Worm (Caenorhabditis elegans) whole organism, L1 larva: ENCODE data around the gene R102.11.
"Not testable (repeated sequence)": the region's sequence is repeated elsewhere in the genome, so short reads cannot be mapped to it uniquely, and the experiment has no call there.

Source experiments
- C04F5.9 ChIP-seq: sonication (generic microtip); optimal IDR thresholded peaks from 2 replicates; lab custom pipeline; 2016; ENCODE audit warnings: missing genetic modification characterization, missing compliant biosample characterization
- C16A3.4 ChIP-seq: fragments of 150-350 bp; optimal IDR thresholded peaks from 2 replicates; lab custom pipeline; 2014; ENCODE audit warnings: missing biosample characterization, missing genetic modification characterization
- C34B4.2 ChIP-seq: sonication (generic microtip); optimal IDR thresholded peaks from 2 replicates; lab custom pipeline; 2017; ENCODE audit warnings: mild to moderate bottlenecking, missing genetic modification characterization, missing compliant biosample characterization
- ama-1 ChIP-seq: fragments of 150-350 bp; optimal IDR thresholded peaks from 2 replicates; lab custom pipeline; 2014
- ceh-63 ChIP-seq: fragments of 200-800 bp; sonication (Bioruptor generic); optimal IDR thresholded peaks from 2 replicates; lab custom pipeline; 2018; ENCODE audit warnings: mild to moderate bottlenecking, missing genetic modification characterization, missing compliant biosample characterization
- ceh-8 ChIP-seq: fragments of 200-800 bp; sonication (Bioruptor generic); optimal IDR thresholded peaks from 2 replicates; lab custom pipeline; 2018; ENCODE audit warnings: mild to moderate bottlenecking, missing genetic modification characterization, moderate library complexity, missing compliant biosample characterization
- ceh-90 ChIP-seq: sonication (generic microtip); optimal IDR thresholded peaks from 2 replicates; lab custom pipeline; 2016; ENCODE audit warnings: missing genetic modification characterization, missing compliant biosample characterization
- ces-1 ChIP-seq: fragments of 150-350 bp; optimal IDR thresholded peaks from 2 replicates; lab custom pipeline; 2014; ENCODE audit warnings: missing biosample characterization, missing genetic modification reagents, missing genetic modification characterization
- dsc-1 ChIP-seq: sonication (generic microtip); optimal IDR thresholded peaks from 2 replicates; lab custom pipeline; 2016; ENCODE audit warnings: mild to moderate bottlenecking, missing genetic modification characterization, missing compliant biosample characterization
- egl-13 ChIP-seq: sonication (generic microtip); optimal IDR thresholded peaks from 2 replicates; lab custom pipeline; 2016; ENCODE audit warnings: missing genotype, missing genetic modification reagents, missing genetic modification characterization, missing compliant biosample characterization
- fkh-10 ChIP-seq: sonication (generic microtip); optimal IDR thresholded peaks from 2 replicates; lab custom pipeline; 2017; ENCODE audit warnings: missing biosample characterization, missing genetic modification reagents, missing genetic modification characterization
- fkh-8 ChIP-seq: sonication (generic microtip); optimal IDR thresholded peaks from 2 replicates; lab custom pipeline; 2016; ENCODE audit warnings: mild to moderate bottlenecking, missing genetic modification characterization, missing compliant biosample characterization
- fos-1 ChIP-seq: fragments of 150-350 bp; optimal IDR thresholded peaks from 2 replicates; lab custom pipeline; 2014; ENCODE audit warnings: missing biosample characterization, missing genetic modification characterization
- hlh-17 ChIP-seq: fragments of 200-800 bp; sonication (Bioruptor generic); optimal IDR thresholded peaks from 2 replicates; lab custom pipeline; 2018; ENCODE audit warnings: missing genetic modification characterization, mild to moderate bottlenecking, missing compliant biosample characterization, moderate library complexity, borderline replicate concordance
- hlh-4 ChIP-seq: sonication (generic microtip); optimal IDR thresholded peaks from 2 replicates; lab custom pipeline; 2016; ENCODE audit warnings: mild to moderate bottlenecking, missing genetic modification characterization, missing compliant biosample characterization
- lin-13 ChIP-seq: fragments of 150-350 bp; optimal IDR thresholded peaks from 2 replicates; lab custom pipeline; 2014; ENCODE audit warnings: missing biosample characterization, missing genetic modification reagents, missing genetic modification characterization
- lin-14 ChIP-seq: fragments of 200-800 bp; sonication (Bioruptor generic); optimal IDR thresholded peaks from 2 replicates; lab custom pipeline; 2018; ENCODE audit warnings: mild to moderate bottlenecking, missing genetic modification characterization, moderate library complexity, missing compliant biosample characterization
- lir-3 ChIP-seq: sonication (generic microtip); optimal IDR thresholded peaks from 2 replicates; lab custom pipeline; 2016; ENCODE audit warnings: mild to moderate bottlenecking, missing genetic modification characterization, moderate library complexity, missing compliant biosample characterization; ENCODE audit not compliant: poor library complexity
- lsy-2 ChIP-seq, 2 experiments: fragments of 150-350 bp; optimal IDR thresholded peaks; 2 replicates each; lab custom pipeline; 2014; ENCODE audit warnings: missing biosample characterization in 2 of 2, missing genetic modification characterization in 2 of 2
- mab-9 ChIP-seq: fragments of 200-800 bp; sonication (Bioruptor generic); IDR thresholded peaks from 2 replicates; pipeline ENCODE4 v1.3.6; 2022; ENCODE audit warnings: missing genetic modification reagents, missing genetic modification characterization, missing compliant biosample characterization
- nhr-12 ChIP-seq: sonication (generic microtip); optimal IDR thresholded peaks from 2 replicates; lab custom pipeline; 2017; ENCODE audit warnings: missing biosample characterization, missing genetic modification characterization
- nhr-237 ChIP-seq: fragments of 150-350 bp; optimal IDR thresholded peaks from 2 replicates; lab custom pipeline; 2014; ENCODE audit warnings: missing biosample characterization, missing genetic modification characterization
- nhr-47 ChIP-seq: sonication (generic microtip); optimal IDR thresholded peaks from 2 replicates; lab custom pipeline; 2016; ENCODE audit warnings: mild to moderate bottlenecking, missing genetic modification characterization, moderate library complexity, missing compliant biosample characterization
- nhr-71 ChIP-seq: sonication (generic microtip); optimal IDR thresholded peaks from 2 replicates; lab custom pipeline; 2016; ENCODE audit warnings: mild to moderate bottlenecking, missing genetic modification characterization, moderate library complexity, missing compliant biosample characterization
- nhr-76 ChIP-seq: sonication (generic microtip); optimal IDR thresholded peaks from 2 replicates; lab custom pipeline; 2017; ENCODE audit warnings: missing biosample characterization, missing genetic modification characterization
- nhr-90 ChIP-seq: sonication (generic microtip); optimal IDR thresholded peaks from 2 replicates; lab custom pipeline; 2016; ENCODE audit warnings: mild to moderate bottlenecking, missing genetic modification characterization, missing compliant biosample characterization; ENCODE audit not compliant: poor library complexity
- snu-23 ChIP-seq: sonication (generic microtip); optimal IDR thresholded peaks from 2 replicates; lab custom pipeline; 2016; ENCODE audit warnings: missing genetic modification characterization, missing compliant biosample characterization
- sox-4 ChIP-seq: sonication (generic microtip); optimal IDR thresholded peaks from 2 replicates; lab custom pipeline; 2016; ENCODE audit warnings: missing genetic modification characterization, missing compliant biosample characterization
- tlp-1 ChIP-seq: fragments of 150-350 bp; optimal IDR thresholded peaks from 2 replicates; lab custom pipeline; 2014; ENCODE audit warnings: missing biosample characterization, missing genetic modification characterization
- unc-30 ChIP-seq: sonication (generic microtip); optimal IDR thresholded peaks from 2 replicates; lab custom pipeline; 2017; ENCODE audit warnings: missing biosample characterization, missing genetic modification characterization
- unc-86 ChIP-seq: sonication (generic microtip); optimal IDR thresholded peaks from 2 replicates; lab custom pipeline; 2016; ENCODE audit warnings: missing genetic modification characterization, missing compliant biosample characterization
- zag-1 ChIP-seq: fragments of 150-350 bp; optimal IDR thresholded peaks from 2 replicates; lab custom pipeline; 2014; ENCODE audit warnings: missing biosample characterization, missing genetic modification characterization

Gene R102.11

ce11 chrIV:10695203-10695602, 4.4 kb downstream of the R102.11 start, which contains the start of gene R102.4:
R102.4 (minus strand) TSS chrIV:10695303.
- no peak for TF ChIP-seq ama-1 (lab: Kevin White, UChicago)
- no peak for TF ChIP-seq lin-13 (GFP tag; lab: Kevin White, UChicago)
- no peak for TF ChIP-seq C34B4.2 (tag; lab: Kevin White, UChicago)
- no peak for TF ChIP-seq nhr-76 (tag; lab: Kevin White, UChicago)
- TF ChIP-seq ceh-90, result no peak
- no peak for TF ChIP-seq hlh-4 (tag; lab: Kevin White, UChicago)
- no peak for TF ChIP-seq nhr-12 (tag; lab: Kevin White, UChicago)
- no peak for TF ChIP-seq mab-9 (GFP tag; lab: Robert Waterston, UW)
- TF ChIP-seq fkh-10, result no peak
- TF ChIP-seq tlp-1 (tag; lab: Kevin White, UChicago), result no peak
- TF ChIP-seq, all 84 proteins: peak for 0

- no peak for TF ChIP-seq ceh-8 (GFP tag; lab: Kevin White, UChicago)
- no peak for TF ChIP-seq unc-30 (tag; lab: Kevin White, UChicago)
- TF ChIP-seq fos-1 (tag; lab: Kevin White, UChicago), result no peak
- no peak for TF ChIP-seq lsy-2 (tag; optimal IDR thresholded peaks at IDR 0.05; lab: Kevin White, UChicago)
- TF ChIP-seq C16A3.4 (tag; lab: Kevin White, UChicago), result no peak
- no peak for TF ChIP-seq egl-13 (tag; lab: Kevin White, UChicago)
- TF ChIP-seq nhr-237 (tag; lab: Kevin White, UChicago), result no peak
- no peak for TF ChIP-seq lir-3 (tag; lab: Kevin White, UChicago)
- TF ChIP-seq mab-9 (GFP tag; lab: Robert Waterston, UW), result no peak
- no peak for TF ChIP-seq unc-86 (tag; lab: Kevin White, UChicago)
- no peak for TF ChIP-seq ces-1 (GFP tag; lab: Kevin White, UChicago)
These were observed 9.4 kb downstream of the R102.11 start, which contains the start of gene R102.8 for ce11 chrIV:10690139-10690538. R102.8 (minus strand) TSS chrIV:10690239.

- no peak for TF ChIP-seq hlh-17 (GFP tag; lab: Kevin White, UChicago)
- no peak for TF ChIP-seq ceh-63 (GFP tag; lab: Kevin White, UChicago)
- peak; percentile 59 for TF ChIP-seq nhr-71 (tag; lab: Kevin White, UChicago)
- TF ChIP-seq nhr-47 (tag; lab: Kevin White, UChicago), result peak; percentile 41
- TF ChIP-seq snu-23 (GFP tag; lab: Kevin White, UChicago), result no peak
- peak; percentile 22 for TF ChIP-seq sox-4
- TF ChIP-seq fkh-8 (tag; lab: Kevin White, UChicago), result peak; percentile 73
- no peak for TF ChIP-seq unc-30 (tag; lab: Kevin White, UChicago)
- no peak for TF ChIP-seq nhr-90 (tag; lab: Kevin White, UChicago)
- no peak for TF ChIP-seq lin-14 (GFP tag; lab: Kevin White, UChicago)
- no peak for TF ChIP-seq C04F5.9
- no peak for TF ChIP-seq zag-1 (tag; lab: Kevin White, UChicago)
These were observed 10.5 kb downstream of the R102.11 start, which contains the start of gene R102.3 for ce11 chrIV:10688972-10689567. R102.3 (plus strand) TSS chrIV:10689517.

- not testable (repeated sequence) for TF ChIP-seq unc-30 (tag; lab: Kevin White, UChicago); dsc-1 (tag; lab: Kevin White, UChicago); C04F5.9
These were observed 12.3 kb downstream of the R102.11 start, which contains the start of gene R102.2 for ce11 chrIV:10687307-10687706. R102.2 (plus strand) TSS chrIV:10687607.

ce11 chrIV:10685758-10686157, 13.8 kb downstream of the R102.11 start, which contains the start of the genes K08C7.6 and R102.1:
K08C7.6 (minus strand) TSS chrIV:10685858.
R102.1 (plus strand) TSS chrIV:10686048.
- TF ChIP-seq lin-14 (GFP tag; lab: Kevin White, UChicago) (peak; percentile 64), snu-23 (GFP tag; lab: Kevin White, UChicago) (no peak)
